Worm (Caenorhabditis elegans): ENCODE measurements around the gene Y43F8B.19.
A peak's percentile ranks its signal among the peaks of the same experiment; 100 is the strongest.

Y43F8B.19 gene

DNA sequence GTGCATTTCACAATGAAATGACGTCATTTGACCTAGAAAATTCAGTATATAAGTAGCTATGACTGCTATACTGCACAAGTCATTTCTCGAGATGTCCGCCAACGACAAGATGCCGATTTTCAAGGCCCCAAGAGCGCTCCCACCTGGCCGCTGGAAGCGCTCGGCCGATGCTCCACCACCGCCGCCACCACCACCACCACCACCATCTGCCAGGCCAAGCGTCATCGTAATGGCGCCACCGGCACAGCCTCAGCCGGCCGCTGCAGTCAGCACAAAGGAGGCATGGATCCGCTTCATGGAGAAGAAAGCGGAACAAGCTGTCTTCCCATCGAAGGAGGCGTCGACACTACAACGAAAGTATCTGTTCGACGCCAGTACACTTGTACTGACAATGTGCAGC lies 26.8 kb downstream of the Y43F8B.19 start, which contains the start of gene Y43F8B.28:
TSS of gene Y43F8B.28 (plus strand) at position 59 of the 400 bp plus-strand sequence.
- TF ChIP-seq zfh-2 (GFP tag; conservative IDR thresholded peaks at IDR 0.05), result peak; percentile 87
- TF ChIP-seq atf-7 (tag; optimal IDR thresholded peaks at IDR 0.05), result no peak
- TF ChIP-seq egrh-3 (GFP tag; IDR thresholded peaks at IDR 0.05), result peak; percentile 88
- no peak for TF ChIP-seq efl-1 (GFP tag; optimal IDR thresholded peaks at IDR 0.05)
- TF ChIP-seq Y56A3A.18 (GFP tag; IDR thresholded peaks at IDR 0.05), result no peak
- 0 out of 2 replicates have a peak, but pooled peaks have one; percentile 10 for TF ChIP-seq lin-26 (GFP tag; IDR thresholded peaks at IDR 0.05)
- TF ChIP-seq ceh-40 (GFP tag; IDR thresholded peaks at IDR 0.05), result no peak
- no peak for TF ChIP-seq ztf-18 (tag; optimal IDR thresholded peaks at IDR 0.05)
- TF ChIP-seq let-526 (GFP tag; IDR thresholded peaks at IDR 0.05), result no peak

DNA sequence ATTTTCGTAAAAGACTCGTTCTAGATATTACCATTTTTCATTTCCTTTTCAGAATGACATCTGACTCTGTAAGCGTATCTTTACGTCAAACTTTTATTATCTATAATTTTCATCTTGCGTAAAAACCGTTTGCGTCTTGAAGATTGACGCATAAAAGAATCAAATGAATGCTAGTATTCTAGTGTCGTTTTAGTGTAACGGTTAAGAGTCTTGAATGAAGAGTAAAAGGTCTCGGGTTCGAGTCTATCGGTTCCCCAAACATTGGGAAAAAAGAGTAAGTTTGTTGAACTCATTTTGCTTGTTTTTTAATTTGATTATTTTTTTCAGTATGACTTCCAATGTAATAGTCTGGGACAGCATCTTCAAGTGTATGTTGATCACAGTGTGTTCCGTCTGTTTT lies 27.6 kb downstream of the Y43F8B.19 start, which contains the start of gene Y43F8B.17:
TSS of gene Y43F8B.17 (plus strand) at position 215 of the 400 bp plus-strand sequence.
- TF ChIP-seq B0261.1 (tag; optimal IDR thresholded peaks at IDR 0.05) (peak; percentile 62), ztf-28 (GFP tag; IDR thresholded peaks at IDR 0.05) (no peak), tbp1 (GFP tag; optimal IDR thresholded peaks at IDR 0.05) (peak; percentile 84), rpc-1 (optimal IDR thresholded peaks at IDR 0.05) (peak; percentile 51), rpc-1 (tag; optimal IDR thresholded peaks at IDR 0.05) (peak; percentile 71), dox-1 (GFP tag; IDR thresholded peaks at IDR 0.05) (no peak)

ce11 chrV:19482535-19482934 lies 29.6 kb downstream of the Y43F8B.19 start, which contains the start of gene Y43F8B.22:
TSS of gene Y43F8B.22 (plus strand) at chrV:19482835.
- TF ChIP-seq hsf-1 (GFP tag; IDR thresholded peaks at IDR 0.05) (no peak), F57A8.1 (GFP tag; optimal IDR thresholded peaks at IDR 0.05) (no peak)

DNA sequence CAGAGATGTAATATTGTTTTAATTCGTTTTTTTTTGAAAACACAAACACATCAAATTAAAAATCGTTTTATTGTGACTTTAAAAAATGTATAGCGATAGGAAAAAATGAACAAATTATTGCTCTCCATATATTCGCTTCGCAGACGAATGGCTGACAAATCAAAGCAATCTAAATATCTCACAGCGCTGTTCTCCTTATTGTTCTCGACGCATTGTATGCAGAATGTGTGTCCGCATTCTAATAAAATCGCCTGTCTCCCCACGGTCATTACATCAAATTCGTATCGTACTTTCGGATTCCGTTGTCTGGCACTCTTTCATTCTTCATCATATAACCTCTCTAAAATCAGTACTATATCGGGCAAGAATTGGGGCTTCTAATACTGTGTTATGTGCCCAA lies 34.3 kb downstream of the Y43F8B.19 start, which contains the start of gene Y43F8B.9:
TSS of gene Y43F8B.9 (plus strand) at position 301 of the 400 bp plus-strand sequence.
- TF ChIP-seq nhr-80 (tag; optimal IDR thresholded peaks at IDR 0.05), result no peak
- no peak for TF ChIP-seq egrh-3 (GFP tag; IDR thresholded peaks at IDR 0.05)
- no peak for TF ChIP-seq ZK185.1 (tag; optimal IDR thresholded peaks at IDR 0.05; ENCODE audit: poor library complexity, severe bottlenecking)
- TF ChIP-seq madf-10 (tag; optimal IDR thresholded peaks at IDR 0.05), result no peak
- no peak for TF ChIP-seq snpc-3.4 (tag; optimal IDR thresholded peaks at IDR 0.05)
- no peak for TF ChIP-seq ceh-27 (GFP tag; optimal IDR thresholded peaks at IDR 0.05)
- no peak for TF ChIP-seq ztf-3 (GFP tag; optimal IDR thresholded peaks at IDR 0.05)
- no peak for TF ChIP-seq nhr-27 (tag; optimal IDR thresholded peaks at IDR 0.05)
- no peak for TF ChIP-seq Y56A3A.18 (GFP tag; IDR thresholded peaks at IDR 0.05)
- no peak for TF ChIP-seq lin-40 (tag; optimal IDR thresholded peaks at IDR 0.05)
- no peak for TF ChIP-seq tlf-1 (GFP tag; optimal IDR thresholded peaks at IDR 0.05)
- no peak for TF ChIP-seq rec-8 (tag; optimal IDR thresholded peaks at IDR 0.05)
- no peak for TF ChIP-seq lin-35 (GFP tag; optimal IDR thresholded peaks at IDR 0.05)
- no peak for TF ChIP-seq madf-6 (GFP tag; IDR thresholded peaks at IDR 0.05)
- TF ChIP-seq hmg-20 (GFP tag; IDR thresholded peaks at IDR 0.05), result no peak
- no peak for TF ChIP-seq B0336.3 (GFP tag; IDR thresholded peaks at IDR 0.05)
- TF ChIP-seq snpc-1.1 (tag; optimal IDR thresholded peaks at IDR 0.05; ENCODE audit: insufficient read depth), result no peak
- TF ChIP-seq attf-5 (GFP tag; optimal IDR thresholded peaks at IDR 0.05), result no peak
- TF ChIP-seq sptf-2 (GFP tag; optimal IDR thresholded peaks at IDR 0.05), result no peak

Measured in whole organism, young adult.